Fruit fly (Drosophila melanogaster): ENCODE measurements around the gene CG8757.

DNA sequence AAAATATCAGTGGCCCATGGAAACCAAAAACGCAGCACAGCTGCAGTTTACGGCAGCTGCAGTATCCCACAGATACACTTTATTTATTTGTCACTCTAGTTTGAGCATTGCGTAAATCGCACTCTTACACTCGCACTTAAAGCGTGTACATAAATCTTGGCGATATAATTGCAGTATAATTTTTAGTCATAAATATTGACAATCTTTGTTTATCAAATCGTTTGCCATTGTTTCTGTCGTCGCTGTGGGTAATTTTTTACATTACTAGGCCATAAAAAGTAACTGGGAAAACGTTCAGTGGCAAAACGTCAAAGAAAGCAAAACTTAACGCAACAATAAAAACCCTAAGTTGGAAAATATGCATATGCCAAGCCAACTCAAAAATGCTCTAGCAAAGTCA, 35.9 kb upstream of the CG8757 start:
- TF ChIP-seq h (optimal IDR thresholded peaks at IDR 0.05) (no peak), Sin3A (optimal IDR thresholded peaks at IDR 0.05) (no peak), insv (optimal IDR thresholded peaks at IDR 0.05) (no peak), ttk (optimal IDR thresholded peaks at IDR 0.05) (no peak), Myc (optimal IDR thresholded peaks at IDR 0.05) (no peak)
